Worm (Caenorhabditis elegans) whole organism, early embryonic: Measurements from ENCODE around the gene ZK622.4.

ENCODE experiments used
- B0310.2 ChIP-seq: sonication (generic microtip); optimal IDR thresholded peaks from 2 replicates; lab custom pipeline; 2016; ENCODE audit warnings: mild to moderate bottlenecking, missing genetic modification characterization, missing compliant biosample characterization
- F13C5.2 ChIP-seq: sonication (generic microtip); optimal IDR thresholded peaks from 2 replicates; lab custom pipeline; 2017; ENCODE audit warnings: mild to moderate bottlenecking, missing genetic modification characterization, inconsistent platforms, missing compliant biosample characterization
- aly-1 ChIP-seq: sonication (generic microtip); optimal IDR thresholded peaks from 2 replicates; lab custom pipeline; 2016; ENCODE audit warnings: missing genetic modification characterization, missing compliant biosample characterization
- ama-1 ChIP-seq: fragments of 150-350 bp; optimal IDR thresholded peaks from 2 replicates; lab custom pipeline; 2014
- ceh-13 ChIP-seq: fragments of 200-800 bp; sonication (Bioruptor generic); optimal IDR thresholded peaks from 2 replicates; lab custom pipeline; 2018; ENCODE audit warnings: mild to moderate bottlenecking, missing genetic modification characterization, missing compliant biosample characterization
- ceh-36 ChIP-seq: sonication (generic microtip); optimal IDR thresholded peaks from 2 replicates; lab custom pipeline; 2016; ENCODE audit warnings: missing genetic modification characterization, inconsistent platforms, missing compliant biosample characterization
- ets-7 ChIP-seq: sonication (generic microtip); optimal IDR thresholded peaks from 2 replicates; lab custom pipeline; 2016; ENCODE audit warnings: missing genotype, missing genetic modification characterization, missing compliant biosample characterization
- flt-1 ChIP-seq: fragments of 200-800 bp; sonication (Bioruptor generic); IDR thresholded peaks from 2 replicates; pipeline ENCODE4 v1.3.6; 2022; ENCODE audit warnings: missing genetic modification characterization, missing compliant biosample characterization
- hmbx-1 ChIP-seq: sonication (generic microtip); optimal IDR thresholded peaks from 2 replicates; lab custom pipeline; 2016; ENCODE audit warnings: mild to moderate bottlenecking, missing genetic modification characterization, missing compliant biosample characterization
- hmg-4 ChIP-seq: fragments of 200-800 bp; sonication (Bioruptor generic); optimal IDR thresholded peaks from 2 replicates; lab custom pipeline; 2018; ENCODE audit warnings: mild to moderate bottlenecking, missing genetic modification characterization, missing compliant biosample characterization
- hnd-1 ChIP-seq: sonication (generic microtip); optimal IDR thresholded peaks from 2 replicates; lab custom pipeline; 2016; ENCODE audit warnings: missing genetic modification characterization, missing compliant biosample characterization
- pes-1 ChIP-seq: fragments of 200-800 bp; sonication (Bioruptor generic); IDR thresholded peaks from 2 replicates; pipeline ENCODE4 v1.3.6; 2022; ENCODE audit warnings: missing genetic modification reagents, missing genetic modification characterization, missing compliant biosample characterization
- scrt-1 ChIP-seq: fragments of 200-800 bp; sonication (Bioruptor generic); IDR thresholded peaks from 2 replicates; pipeline ENCODE4 v1.3.6; 2022; ENCODE audit warnings: missing genetic modification characterization, missing compliant biosample characterization
- sea-1 ChIP-seq: fragments of 200-800 bp; sonication (Bioruptor generic); conservative IDR thresholded peaks from 2 replicates; pipeline ENCODE4 v1.3.6; 2022; ENCODE audit warnings: missing genetic modification characterization, missing compliant biosample characterization
- tbx-11 ChIP-seq: fragments of 200-800 bp; sonication (Bioruptor generic); IDR thresholded peaks from 2 replicates; pipeline ENCODE4 v1.3.6; 2022; ENCODE audit warnings: missing genetic modification characterization, missing compliant biosample characterization
- tbx-37 ChIP-seq: fragments of 200-800 bp; sonication (Bioruptor generic); conservative IDR thresholded peaks from 2 replicates; pipeline ENCODE4 v1.3.6; 2022; ENCODE audit warnings: missing genetic modification reagents, missing genetic modification characterization, missing compliant biosample characterization
- tra-4 ChIP-seq: sonication (generic microtip); optimal IDR thresholded peaks from 2 replicates; lab custom pipeline; 2017; ENCODE audit warnings: missing genetic modification characterization, missing compliant biosample characterization

Gene ZK622.4

ce11 chrII:5276736-5277135 is 15.8 kb upstream of the ZK622.4 start:
- no peak for TF ChIP-seq B0310.2 (tag; lab: Kevin White, UChicago)
- TF ChIP-seq hnd-1 (tag; lab: Kevin White, UChicago) = no peak
- no peak for TF ChIP-seq tbx-37 (GFP tag; lab: Robert Waterston, UW)
- no peak for TF ChIP-seq hmg-4 (GFP tag; lab: Kevin White, UChicago)
- no peak for TF ChIP-seq aly-1 (tag; lab: Kevin White, UChicago)
- TF ChIP-seq pes-1 (GFP tag; lab: Robert Waterston, UW) = no peak

ce11 chrII:5277780-5278179 is 14.7 kb upstream of the ZK622.4 start:
- TF ChIP-seq tra-4 (tag; lab: Kevin White, UChicago) (no peak), aly-1 (tag; lab: Kevin White, UChicago) (no peak), ceh-13 (GFP tag; lab: Kevin White, UChicago) (no peak), hmbx-1 (tag; lab: Kevin White, UChicago) (no peak), tbx-37 (GFP tag; lab: Robert Waterston, UW) (no peak), hmg-4 (GFP tag; lab: Kevin White, UChicago) (no peak), scrt-1 (GFP tag; lab: Robert Waterston, UW) (no peak), hnd-1 (tag; lab: Kevin White, UChicago) (no peak), tbx-11 (GFP tag; lab: Robert Waterston, UW) (no peak), pes-1 (GFP tag; lab: Robert Waterston, UW) (no peak), ama-1 (no peak), F13C5.2 (tag; lab: Kevin White, UChicago) (no peak), ceh-36 (no peak), ets-7 (tag; lab: Kevin White, UChicago) (no peak)

ce11 chrII:5281137-5281536 is 11.4 kb upstream of the ZK622.4 start:
- TF ChIP-seq F13C5.2 (tag; lab: Kevin White, UChicago) = no peak
- no peak for TF ChIP-seq tra-4 (tag; lab: Kevin White, UChicago)
- no peak for TF ChIP-seq tbx-11 (GFP tag; lab: Robert Waterston, UW)
- TF ChIP-seq ceh-13 (GFP tag; lab: Kevin White, UChicago) = no peak
- no peak for TF ChIP-seq flt-1 (GFP tag; lab: Robert Waterston, UW)
- no peak for TF ChIP-seq pes-1 (GFP tag; lab: Robert Waterston, UW)
- TF ChIP-seq tbx-37 (GFP tag; lab: Robert Waterston, UW) = no peak
- no peak for TF ChIP-seq ceh-36
- no peak for TF ChIP-seq ets-7 (tag; lab: Kevin White, UChicago)
- no peak for TF ChIP-seq B0310.2 (tag; lab: Kevin White, UChicago)
- TF ChIP-seq sea-1 = no peak
- TF ChIP-seq hmg-4 (GFP tag; lab: Kevin White, UChicago) = no peak
- TF ChIP-seq scrt-1 (GFP tag; lab: Robert Waterston, UW) = no peak
- TF ChIP-seq hnd-1 (tag; lab: Kevin White, UChicago) = no peak
- no peak for TF ChIP-seq aly-1 (tag; lab: Kevin White, UChicago)
- TF ChIP-seq ama-1 = no peak
- TF ChIP-seq hmbx-1 (tag; lab: Kevin White, UChicago) = no peak

ce11 chrII:5282192-5282591 is 10.3 kb upstream of the ZK622.4 start, which contains the start of gene pmt-1:
Gene pmt-1, minus strand, starts transcription at chrII:5282523.
- no peak for TF ChIP-seq scrt-1 (GFP tag; lab: Robert Waterston, UW)
- no peak for TF ChIP-seq F13C5.2 (tag; lab: Kevin White, UChicago)
- no peak for TF ChIP-seq tra-4 (tag; lab: Kevin White, UChicago)
- TF ChIP-seq aly-1 (tag; lab: Kevin White, UChicago) = no peak
- no peak for TF ChIP-seq sea-1
- no peak for TF ChIP-seq hnd-1 (tag; lab: Kevin White, UChicago)
- TF ChIP-seq ceh-13 (GFP tag; lab: Kevin White, UChicago) = no peak
- TF ChIP-seq flt-1 (GFP tag; lab: Robert Waterston, UW) = no peak
- no peak for TF ChIP-seq hmbx-1 (tag; lab: Kevin White, UChicago)
- TF ChIP-seq tbx-37 (GFP tag; lab: Robert Waterston, UW) = no peak
- TF ChIP-seq ceh-36 = no peak
- no peak for TF ChIP-seq ets-7 (tag; lab: Kevin White, UChicago)
- no peak for TF ChIP-seq ama-1

- TF ChIP-seq pes-1 (GFP tag; lab: Robert Waterston, UW) (no peak), F13C5.2 (tag; lab: Kevin White, UChicago) (no peak), aly-1 (tag; lab: Kevin White, UChicago) (no peak), ceh-36 (no peak), tbx-11 (GFP tag; lab: Robert Waterston, UW) (no peak), tbx-37 (GFP tag; lab: Robert Waterston, UW) (no peak), B0310.2 (tag; lab: Kevin White, UChicago) (no peak), hnd-1 (tag; lab: Kevin White, UChicago) (no peak), ama-1 (no peak), sea-1 (no peak), hmg-4 (GFP tag; lab: Kevin White, UChicago) (no peak), flt-1 (GFP tag; lab: Robert Waterston, UW) (no peak), scrt-1 (GFP tag; lab: Robert Waterston, UW) (no peak), ceh-13 (GFP tag; lab: Kevin White, UChicago) (no peak), ets-7 (tag; lab: Kevin White, UChicago) (no peak), hmbx-1 (tag; lab: Kevin White, UChicago) (no peak)
Measured at ce11 chrII:5282740-5283281, 9.7 kb upstream of the ZK622.4 start.

- no peak for TF ChIP-seq aly-1 (tag; lab: Kevin White, UChicago)
- no peak for TF ChIP-seq F13C5.2 (tag; lab: Kevin White, UChicago)
- no peak for TF ChIP-seq tbx-11 (GFP tag; lab: Robert Waterston, UW)
Measured at ce11 chrII:5285029-5285428, 7.5 kb upstream of the ZK622.4 start, which contains the start of gene gur-5. Gene gur-5, plus strand, starts transcription at chrII:5285329.

ce11 chrII:5289142-5289541 is 3.4 kb upstream of the ZK622.4 start, which contains the start of gene ZK622.5:
Gene ZK622.5, plus strand, starts transcription at chrII:5289442.
- no peak for TF ChIP-seq hmbx-1 (tag; lab: Kevin White, UChicago)
- TF ChIP-seq aly-1 (tag; lab: Kevin White, UChicago) = no peak
- no peak for TF ChIP-seq hmg-4 (GFP tag; lab: Kevin White, UChicago)
- TF ChIP-seq ets-7 (tag; lab: Kevin White, UChicago) = no peak
- no peak for TF ChIP-seq scrt-1 (GFP tag; lab: Robert Waterston, UW)
- TF ChIP-seq tra-4 (tag; lab: Kevin White, UChicago) = no peak
- TF ChIP-seq ceh-13 (GFP tag; lab: Kevin White, UChicago) = no peak
- TF ChIP-seq ama-1 = no peak
- TF ChIP-seq ceh-36 = no peak
- TF ChIP-seq F13C5.2 (tag; lab: Kevin White, UChicago) = no peak
- no peak for TF ChIP-seq B0310.2 (tag; lab: Kevin White, UChicago)
- TF ChIP-seq hnd-1 (tag; lab: Kevin White, UChicago) = no peak
- no peak for TF ChIP-seq tbx-37 (GFP tag; lab: Robert Waterston, UW)
- no peak for TF ChIP-seq flt-1 (GFP tag; lab: Robert Waterston, UW)
